Fruit fly (Drosophila melanogaster): ENCODE measurements around the gene Spase22-23.

The Spase22-23 gene

DNA sequence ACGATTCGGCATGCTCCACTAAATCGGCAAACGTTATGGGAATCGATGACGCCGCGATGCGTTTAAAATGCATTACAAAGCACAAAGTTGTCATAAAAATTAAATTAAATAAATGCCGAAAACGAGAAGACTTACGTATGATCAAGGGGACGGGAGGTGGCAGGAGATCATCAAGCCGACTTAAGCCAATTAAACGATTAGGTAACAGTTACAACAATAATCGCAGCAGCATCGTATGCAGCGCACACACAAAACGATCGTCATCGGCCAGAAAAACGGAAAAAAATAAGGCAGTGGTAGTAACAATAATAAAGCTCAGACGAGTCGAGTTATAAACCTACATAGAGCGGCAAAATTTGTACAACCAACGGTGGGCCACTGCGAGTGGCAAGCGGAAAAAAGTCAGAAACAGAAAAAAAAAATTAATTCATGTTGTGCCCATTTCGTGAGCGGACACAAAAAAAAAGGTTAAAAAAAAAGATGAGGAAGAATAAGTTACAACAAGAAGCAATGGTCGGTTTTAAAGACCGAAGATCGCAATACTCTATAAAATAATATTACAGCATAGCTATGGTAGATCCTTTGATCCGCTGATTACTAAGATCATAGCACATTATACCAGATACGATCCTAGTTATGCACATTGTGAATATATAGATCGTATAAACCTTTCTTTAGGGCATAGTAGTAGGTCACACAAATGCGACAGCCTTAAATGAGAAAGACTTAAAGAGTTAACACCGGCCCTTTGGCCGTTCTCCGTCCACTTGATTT, 23.3 kb downstream of the Spase22-23 start (continued):
- peak; percentile 59 for TF ChIP-seq Sox102F (GFP tag; optimal IDR thresholded peaks at IDR 0.05)
- peak; percentile 14 for TF ChIP-seq spab (GFP tag; optimal IDR thresholded peaks at IDR 0.05)
- TF ChIP-seq CG8119 (GFP tag; IDR thresholded peaks at IDR 0.05), result peak; percentile 50
- peak; percentile 59; the same call in 1 of the 3 replicates for TF ChIP-seq CG6163 (GFP tag; IDR thresholded peaks at IDR 0.05)
- TF ChIP-seq CG1621 (tag; optimal IDR thresholded peaks at IDR 0.05), result peak; percentile 9
- no peak for TF ChIP-seq Hr38 (GFP tag; optimal IDR thresholded peaks at IDR 0.05)
- peak; percentile 43 for TF ChIP-seq CG11902 (GFP tag; optimal IDR thresholded peaks at IDR 0.05)
- TF ChIP-seq CG6792 (GFP tag; optimal IDR thresholded peaks at IDR 0.05), result peak; percentile 53
- peak; percentile 53 for TF ChIP-seq topi (GFP tag; optimal IDR thresholded peaks at IDR 0.05)
- peak; percentile 57 for TF ChIP-seq Hr39 (GFP tag; optimal IDR thresholded peaks at IDR 0.05)
- peak; percentile 54 for TF ChIP-seq Ets21C (GFP tag; optimal IDR thresholded peaks at IDR 0.05)
- no peak for TF ChIP-seq CG11294 (GFP tag; IDR thresholded peaks at IDR 0.05)
- no peak for TF ChIP-seq CG9139 (GFP tag; optimal IDR thresholded peaks at IDR 0.05)
- TF ChIP-seq dac (GFP tag; optimal IDR thresholded peaks at IDR 0.05), result no peak
- TF ChIP-seq CG16779 (tag; optimal IDR thresholded peaks at IDR 0.05), result peak; percentile 9
- 0 out of 3 replicates have a peak, but pooled peaks have one; percentile 28 for TF ChIP-seq eg (GFP tag; IDR thresholded peaks at IDR 0.05)
- TF ChIP-seq salr (GFP tag; optimal IDR thresholded peaks at IDR 0.05), result peak in 1 of 2 experiments; percentile 20
- TF ChIP-seq CG31627 (GFP tag; optimal IDR thresholded peaks at IDR 0.05), result peak; percentile 59
- TF ChIP-seq cyc (GFP tag; optimal IDR thresholded peaks at IDR 0.05), result no peak
- TF ChIP-seq Eip93F (GFP tag; optimal IDR thresholded peaks at IDR 0.05), result no peak
- no peak for TF ChIP-seq Blimp-1 (GFP tag; optimal IDR thresholded peaks at IDR 0.05)
- TF ChIP-seq CG4318 (GFP tag; optimal IDR thresholded peaks at IDR 0.05), result no peak
- no peak for TF ChIP-seq fd85E (GFP tag; optimal IDR thresholded peaks at IDR 0.05)
- TF ChIP-seq CG10631 (GFP tag; optimal IDR thresholded peaks at IDR 0.05), result peak; percentile 39
- peak; percentile 66 for TF ChIP-seq acj6 (GFP tag; optimal IDR thresholded peaks at IDR 0.05)
- peak; percentile 58 for TF ChIP-seq Sox14 (GFP tag; optimal IDR thresholded peaks at IDR 0.05)
- TF ChIP-seq CG6808 (GFP tag; optimal IDR thresholded peaks at IDR 0.05), result peak; percentile 20
- peak; percentile 57 for TF ChIP-seq OdsH (GFP tag; optimal IDR thresholded peaks at IDR 0.05)
- peak; percentile 42 for TF ChIP-seq CG11762 (GFP tag; optimal IDR thresholded peaks at IDR 0.05; ENCODE audit: insufficient read depth)
- peak; percentile 24 for TF ChIP-seq net (GFP tag; optimal IDR thresholded peaks at IDR 0.05)
- TF ChIP-seq CG3032 (tag; optimal IDR thresholded peaks at IDR 0.05), result peak; percentile 24
- TF ChIP-seq Eip78C (GFP tag), result peak; percentile 95
- peak; percentile 58 for TF ChIP-seq Smox (GFP tag; optimal IDR thresholded peaks at IDR 0.05)
- TF ChIP-seq CG6854 (GFP tag; optimal IDR thresholded peaks at IDR 0.05), result no peak
- TF ChIP-seq Gug (GFP tag; IDR thresholded peaks at IDR 0.05), result no peak
- TF ChIP-seq CG3919 (GFP tag; optimal IDR thresholded peaks at IDR 0.05), result peak; percentile 62

DNA sequence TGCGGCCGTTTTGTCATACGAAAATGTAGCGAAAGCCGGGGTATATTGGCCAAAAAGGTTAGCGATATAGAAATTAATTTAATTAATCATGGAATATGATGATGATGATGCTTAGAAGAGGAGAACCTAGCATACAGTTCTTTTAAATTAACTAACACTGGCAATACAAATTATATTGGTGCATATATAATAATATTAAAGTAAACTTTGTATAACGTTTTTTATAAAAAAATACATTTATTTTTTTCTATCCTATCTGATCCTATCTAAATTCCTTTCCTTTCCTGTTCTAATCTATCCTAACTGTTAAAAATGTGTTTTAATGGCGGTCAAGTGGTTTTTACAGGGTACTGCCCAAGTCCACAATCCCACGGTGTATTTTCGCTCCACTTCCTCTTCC, 23.9 kb downstream of the Spase22-23 start:
- TF ChIP-seq CG31627 (GFP tag; optimal IDR thresholded peaks at IDR 0.05) (peak; percentile 41), vri (GFP tag; optimal IDR thresholded peaks at IDR 0.05) (no peak), Met (GFP tag; optimal IDR thresholded peaks at IDR 0.05) (peak; percentile 51), Eip93F (GFP tag; optimal IDR thresholded peaks at IDR 0.05) (no peak), CG10669 (GFP tag; optimal IDR thresholded peaks at IDR 0.05) (no peak), Eip75B (GFP tag; optimal IDR thresholded peaks at IDR 0.05) (no peak), OdsH (GFP tag; optimal IDR thresholded peaks at IDR 0.05) (peak; percentile 72), Sox102F (GFP tag; optimal IDR thresholded peaks at IDR 0.05) (peak; percentile 32), CG7368 (GFP tag; optimal IDR thresholded peaks at IDR 0.05) (no peak), CG6808 (GFP tag; optimal IDR thresholded peaks at IDR 0.05) (no peak), spab (GFP tag; optimal IDR thresholded peaks at IDR 0.05) (no peak), Hr38 (GFP tag; optimal IDR thresholded peaks at IDR 0.05) (no peak), achi (GFP tag; optimal IDR thresholded peaks at IDR 0.05) (peak; percentile 46), Smox (GFP tag; optimal IDR thresholded peaks at IDR 0.05) (peak; percentile 28), CG8319 (GFP tag; optimal IDR thresholded peaks at IDR 0.05) (no peak), dsx (GFP tag; optimal IDR thresholded peaks at IDR 0.05; ENCODE audit: poor library complexity, severe bottlenecking) (no peak), CG10631 (GFP tag; optimal IDR thresholded peaks at IDR 0.05) (peak; percentile 34), net (GFP tag; optimal IDR thresholded peaks at IDR 0.05) (peak; percentile 28), CG11762 (GFP tag; optimal IDR thresholded peaks at IDR 0.05; ENCODE audit: insufficient read depth) (peak; percentile 39), eg (GFP tag; IDR thresholded peaks at IDR 0.05) (no peak), acj6 (GFP tag; optimal IDR thresholded peaks at IDR 0.05) (peak; percentile 44), dac (GFP tag; optimal IDR thresholded peaks at IDR 0.05) (no peak), Ets96B (tag; optimal IDR thresholded peaks at IDR 0.05) (no peak), Blimp-1 (GFP tag; optimal IDR thresholded peaks at IDR 0.05) (peak; percentile 23), salr (GFP tag; optimal IDR thresholded peaks at IDR 0.05) (no peak), Lpt (GFP tag; optimal IDR thresholded peaks at IDR 0.05) (peak; percentile 7), Hr4 (GFP tag; optimal IDR thresholded peaks at IDR 0.05) (peak; percentile 35)
